Worm (Caenorhabditis elegans) whole organism, L3 larva: ENCODE results near the gene sre-6.

Experiments
- R02D3.7 ChIP-seq: fragments of 150-350 bp; optimal IDR thresholded peaks from 2 replicates; lab custom pipeline; 2014; ENCODE audit warnings: missing biosample characterization, missing genetic modification characterization
- fos-1 ChIP-seq: fragments of 150-350 bp; optimal IDR thresholded peaks from 2 replicates; lab custom pipeline; 2014; ENCODE audit warnings: missing biosample characterization, missing genetic modification characterization
- lin-15B ChIP-seq: fragments of 150-350 bp; optimal IDR thresholded peaks from 2 replicates; lab custom pipeline; 2014; ENCODE audit warnings: missing biosample characterization, missing genetic modification characterization
- lin-39 ChIP-seq: fragments of 150-350 bp; optimal IDR thresholded peaks from 2 replicates; lab custom pipeline; 2018; ENCODE audit warnings: missing biosample characterization, missing genetic modification reagents, missing genetic modification characterization
- nhr-77 ChIP-seq: fragments of 150-350 bp; optimal IDR thresholded peaks from 2 replicates; lab custom pipeline; 2014; ENCODE audit warnings: missing biosample characterization, missing genetic modification characterization
- unc-62 ChIP-seq: fragments of 150-350 bp; sonication (generic microtip); optimal IDR thresholded peaks from 4 replicates; lab custom pipeline; 2014; ENCODE audit warnings: missing biosample characterization, missing genetic modification reagents, missing genetic modification characterization

DNA sequence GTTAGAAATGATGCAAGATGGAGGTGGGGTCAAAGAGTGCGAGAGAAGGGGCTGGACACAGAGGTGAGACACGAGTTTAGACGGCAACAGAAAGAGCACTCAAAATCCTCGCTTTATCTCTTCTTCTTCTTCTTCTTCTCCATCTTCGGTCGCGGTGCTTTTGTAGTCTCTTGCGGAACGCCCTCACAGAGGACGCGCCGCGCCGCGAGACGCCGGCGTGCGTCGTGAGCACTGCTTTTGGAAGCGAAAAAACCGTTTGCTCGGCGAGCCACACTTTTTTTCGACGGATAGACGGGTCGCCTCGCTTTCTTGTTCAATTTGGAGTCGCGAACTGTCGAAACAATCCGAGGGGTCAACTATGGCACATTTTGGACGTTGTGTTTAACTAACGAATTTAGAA lies 28.3 kb upstream of the sre-6 start, which contains the start of gene D1054.9:
- TF ChIP-seq fos-1 (tag; lab: Kevin White, UChicago) = no peak
- TF ChIP-seq unc-62 (GFP tag; lab: Kevin White, UChicago) = no peak
- TF ChIP-seq lin-39 (tag; lab: Kevin White, UChicago) = no peak
- TF ChIP-seq nhr-77 (tag; lab: Kevin White, UChicago) = no peak
- no peak for TF ChIP-seq R02D3.7 (tag; lab: Kevin White, UChicago)
- TF ChIP-seq lin-15B = no peak
